Fruit fly (Drosophila melanogaster): ENCODE measurements around the gene CG42502.

The CG42502 gene

DNA sequence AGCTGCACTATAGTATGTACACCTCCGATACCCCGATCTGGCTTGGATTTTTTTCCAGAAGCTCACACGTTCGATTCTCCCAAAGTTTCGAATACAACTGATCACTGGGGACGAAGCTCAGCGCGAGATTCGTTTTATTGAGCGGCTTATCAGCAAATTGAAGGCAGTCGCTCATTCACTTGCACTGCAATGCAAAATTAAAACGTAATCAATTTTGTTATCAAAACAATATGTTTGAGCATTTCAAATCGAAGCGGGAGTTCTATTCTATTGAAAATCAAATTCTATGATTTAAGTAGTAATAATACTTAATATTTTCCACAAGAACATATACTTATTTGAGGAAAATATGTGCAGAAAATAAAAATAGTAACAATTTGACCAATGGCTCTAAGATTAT is 33.4 kb upstream of the CG42502 start, which contains the start of gene CG33120:
Gene CG33120, minus strand, starts transcription at position 101 of the 400 bp plus-strand sequence.
- TF ChIP-seq rgr (GFP tag; optimal IDR thresholded peaks at IDR 0.05) = no peak
- no peak for TF ChIP-seq dmrt93B (GFP tag; optimal IDR thresholded peaks at IDR 0.05)
- TF ChIP-seq brk (GFP tag; optimal IDR thresholded peaks at IDR 0.05) = no peak
- no peak for TF ChIP-seq Hnf4 (GFP tag; optimal IDR thresholded peaks at IDR 0.05)
- TF ChIP-seq woc (GFP tag; optimal IDR thresholded peaks at IDR 0.05) = no peak
- TF ChIP-seq tai (GFP tag; optimal IDR thresholded peaks at IDR 0.05) = no peak
- no peak for TF ChIP-seq CG9705 (GFP tag; optimal IDR thresholded peaks at IDR 0.05)
- TF ChIP-seq lola (GFP tag; optimal IDR thresholded peaks at IDR 0.05) = no peak
- TF ChIP-seq GATAd (GFP tag; optimal IDR thresholded peaks at IDR 0.05) = no peak
- TF ChIP-seq usp (GFP tag; optimal IDR thresholded peaks at IDR 0.05) = no peak
- TF ChIP-seq foxo (GFP tag; optimal IDR thresholded peaks at IDR 0.05) = no peak
- no peak for TF ChIP-seq br (GFP tag; optimal IDR thresholded peaks at IDR 0.05)
- no peak for TF ChIP-seq sage (GFP tag; optimal IDR thresholded peaks at IDR 0.05)
- no peak for TF ChIP-seq sv (GFP tag; optimal IDR thresholded peaks at IDR 0.05)
- TF ChIP-seq psq (GFP tag; optimal IDR thresholded peaks at IDR 0.05) = no peak
- TF ChIP-seq Hr83 (GFP tag; optimal IDR thresholded peaks at IDR 0.05; ENCODE audit: poor library complexity, severe bottlenecking) = no peak
- no peak for TF ChIP-seq ey (GFP tag; optimal IDR thresholded peaks at IDR 0.05)
- TF ChIP-seq dl (GFP tag; optimal IDR thresholded peaks at IDR 0.05; ENCODE audit: insufficient read depth in 1 of 2, partially characterized antibody in 2 of 2) = no peak

DNA sequence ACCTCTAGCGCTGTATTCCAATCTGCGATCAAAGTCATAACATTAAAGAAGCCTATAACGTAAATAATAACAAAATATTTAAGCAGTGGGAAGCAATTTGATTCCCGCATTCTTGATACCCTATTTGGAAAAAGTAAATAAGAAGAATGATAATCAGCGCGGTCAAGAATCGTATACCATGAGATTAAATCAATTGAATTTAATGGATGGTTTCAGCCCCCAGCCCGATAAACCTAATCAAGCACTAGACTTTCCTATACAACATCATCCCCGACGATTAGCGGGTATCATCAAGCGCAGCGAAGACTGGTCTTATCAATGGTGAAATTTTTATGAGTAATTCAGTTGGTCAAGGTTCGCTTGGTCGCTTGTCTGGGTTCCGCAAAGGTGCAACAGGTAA is 32.5 kb upstream of the CG42502 start:
- TF ChIP-seq Hr83 (GFP tag; optimal IDR thresholded peaks at IDR 0.05; ENCODE audit: poor library complexity, severe bottlenecking) = no peak
- TF ChIP-seq woc (GFP tag; optimal IDR thresholded peaks at IDR 0.05) = no peak
- TF ChIP-seq GATAd (GFP tag; optimal IDR thresholded peaks at IDR 0.05) = no peak
- TF ChIP-seq Dfd (GFP tag; optimal IDR thresholded peaks at IDR 0.05) = no peak
- TF ChIP-seq Hr78 (GFP tag; optimal IDR thresholded peaks at IDR 0.05) = no peak
- TF ChIP-seq brk (GFP tag; optimal IDR thresholded peaks at IDR 0.05) = no peak
- TF ChIP-seq Mio (GFP tag; optimal IDR thresholded peaks at IDR 0.05) = no peak
- no peak for TF ChIP-seq Dif (GFP tag; optimal IDR thresholded peaks at IDR 0.05; ENCODE audit: partially characterized antibody)
- peak; percentile 73 for TF ChIP-seq br (GFP tag; optimal IDR thresholded peaks at IDR 0.05)
- no peak for TF ChIP-seq Myc (optimal IDR thresholded peaks at IDR 0.05)
- TF ChIP-seq ey (GFP tag; optimal IDR thresholded peaks at IDR 0.05) = peak; percentile 69
- no peak for TF ChIP-seq psq (GFP tag; optimal IDR thresholded peaks at IDR 0.05)
- TF ChIP-seq fru (GFP tag; optimal IDR thresholded peaks at IDR 0.05) = peak; percentile 51
- TF ChIP-seq dl (GFP tag; optimal IDR thresholded peaks at IDR 0.05; ENCODE audit: insufficient read depth in 1 of 2, partially characterized antibody in 2 of 2) = no peak
- TF ChIP-seq Abd-B (GFP tag; optimal IDR thresholded peaks at IDR 0.05) = no peak
- TF ChIP-seq usp (GFP tag; optimal IDR thresholded peaks at IDR 0.05) = no peak
- no peak for TF ChIP-seq CrebA (GFP tag; optimal IDR thresholded peaks at IDR 0.05; ENCODE audit: borderline replicate concordance)
- TF ChIP-seq lola (GFP tag; optimal IDR thresholded peaks at IDR 0.05) = no peak
- TF ChIP-seq jim (GFP tag; optimal IDR thresholded peaks at IDR 0.05) = no peak
- TF ChIP-seq dsf (GFP tag; optimal IDR thresholded peaks at IDR 0.05; ENCODE audit: borderline replicate concordance) = no peak
- no peak for TF ChIP-seq N (GFP tag; optimal IDR thresholded peaks at IDR 0.05)
- no peak for TF ChIP-seq Vsx2 (GFP tag; optimal IDR thresholded peaks at IDR 0.05; ENCODE audit: partially characterized antibody)
- no peak for TF ChIP-seq dmrt93B (GFP tag; optimal IDR thresholded peaks at IDR 0.05)
- no peak for TF ChIP-seq tai (GFP tag; optimal IDR thresholded peaks at IDR 0.05)
- no peak for TF ChIP-seq sage (GFP tag; optimal IDR thresholded peaks at IDR 0.05)
- TF ChIP-seq CG32264 (GFP tag; optimal IDR thresholded peaks at IDR 0.05) = no peak
- TF ChIP-seq OdsH (GFP tag; optimal IDR thresholded peaks at IDR 0.05) = peak; percentile 46
- TF ChIP-seq CG9705 (GFP tag; optimal IDR thresholded peaks at IDR 0.05) = no peak
- TF ChIP-seq pan (optimal IDR thresholded peaks at IDR 0.05) = no peak
- TF ChIP-seq Jra (GFP tag; optimal IDR thresholded peaks at IDR 0.05) = no peak
- TF ChIP-seq Hnf4 (GFP tag; optimal IDR thresholded peaks at IDR 0.05) = peak; percentile 73
- peak; percentile 53 for TF ChIP-seq h (GFP tag; optimal IDR thresholded peaks at IDR 0.05)
- TF ChIP-seq foxo (GFP tag; optimal IDR thresholded peaks at IDR 0.05) = peak in 1 of 2 experiments; percentile 53
- no peak for TF ChIP-seq HLH106 (tag; optimal IDR thresholded peaks at IDR 0.05)
- TF ChIP-seq rgr (GFP tag; optimal IDR thresholded peaks at IDR 0.05) = peak; percentile 53

DNA sequence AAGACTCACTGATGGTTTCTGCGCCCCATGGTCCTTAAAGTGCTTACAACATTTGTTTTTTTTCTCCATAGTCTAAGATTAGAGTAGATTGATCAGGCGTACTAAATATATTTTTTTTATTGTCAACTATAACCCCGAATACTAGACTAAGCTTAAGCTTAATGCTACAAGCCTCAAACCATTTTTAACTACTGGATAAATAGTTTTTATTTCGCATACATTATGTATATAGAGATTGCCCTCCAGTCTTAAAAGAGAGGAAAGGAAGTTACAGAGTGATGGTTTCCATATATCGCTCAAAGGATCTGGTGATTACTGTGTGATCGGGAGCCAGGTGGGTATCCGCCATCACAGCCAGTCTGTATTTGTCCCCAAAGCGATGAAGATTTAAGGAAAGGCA is 30.2 kb upstream of the CG42502 start, which contains the start of gene CG31752:
Gene CG31752, minus strand, starts transcription at position 101 of the 400 bp plus-strand sequence.
- TF ChIP-seq dl (GFP tag; optimal IDR thresholded peaks at IDR 0.05; ENCODE audit: insufficient read depth in 1 of 2, partially characterized antibody in 2 of 2) = no peak
- TF ChIP-seq Jra (GFP tag; optimal IDR thresholded peaks at IDR 0.05) = no peak
